Worm (Caenorhabditis elegans) whole organism, late embryonic: ENCODE results near the gene sru-15.

Source experiments
- F13H6.1 ChIP-seq: sonication (generic microtip); optimal IDR thresholded peaks from 2 replicates; lab custom pipeline; 2016; ENCODE audit warnings: missing genetic modification characterization, missing compliant biosample characterization
- Y22D7AL.16 ChIP-seq: sonication (generic microtip); optimal IDR thresholded peaks from 2 replicates; lab custom pipeline; 2016; ENCODE audit warnings: missing genetic modification characterization, missing compliant biosample characterization
- ceh-2 ChIP-seq: sonication (generic microtip); optimal IDR thresholded peaks from 2 replicates; lab custom pipeline; 2016; ENCODE audit warnings: missing genotype, missing genetic modification characterization, missing compliant biosample characterization
- ceh-24 ChIP-seq: sonication (generic microtip); optimal IDR thresholded peaks from 2 replicates; lab custom pipeline; 2016; ENCODE audit warnings: mild to moderate bottlenecking, missing genetic modification characterization, missing compliant biosample characterization
- dmd-4 ChIP-seq: sonication (generic microtip); optimal IDR thresholded peaks from 2 replicates; lab custom pipeline; 2016; ENCODE audit warnings: borderline replicate concordance, missing genetic modification characterization, missing compliant biosample characterization
- dve-1 ChIP-seq: sonication (generic microtip); optimal IDR thresholded peaks from 2 replicates; lab custom pipeline; 2017; ENCODE audit warnings: antibody characterized with exemption, mild to moderate bottlenecking, missing genetic modification characterization, missing compliant biosample characterization
- elt-2 ChIP-seq: sonication (generic microtip); optimal IDR thresholded peaks from 2 replicates; lab custom pipeline; 2016; ENCODE audit warnings: missing genetic modification reagents, missing genetic modification characterization, missing compliant biosample characterization
- ets-4 ChIP-seq: sonication (generic microtip); optimal IDR thresholded peaks from 2 replicates; lab custom pipeline; 2016; ENCODE audit warnings: missing genetic modification characterization, missing compliant biosample characterization
- eyg-1 ChIP-seq: sonication (generic microtip); optimal IDR thresholded peaks from 2 replicates; lab custom pipeline; 2016; ENCODE audit warnings: missing genotype, missing genetic modification characterization, missing compliant biosample characterization
- fkh-10 ChIP-seq: fragments of 150-350 bp; optimal IDR thresholded peaks from 2 replicates; lab custom pipeline; 2014; ENCODE audit warnings: missing biosample characterization, missing genetic modification reagents, missing genetic modification characterization
- gmeb-2 ChIP-seq: sonication (generic microtip); optimal IDR thresholded peaks from 2 replicates; lab custom pipeline; 2016; ENCODE audit warnings: missing genetic modification characterization, inconsistent platforms, missing compliant biosample characterization
- hlh-13 ChIP-seq: fragments of 200-800 bp; sonication (Bioruptor generic); optimal IDR thresholded peaks from 2 replicates; lab custom pipeline; 2018; ENCODE audit warnings: mild to moderate bottlenecking, missing genetic modification characterization, missing compliant biosample characterization
- hlh-15 ChIP-seq: sonication (generic microtip); optimal IDR thresholded peaks from 2 replicates; lab custom pipeline; 2016; ENCODE audit warnings: missing genetic modification characterization, missing compliant biosample characterization
- hlh-8 ChIP-seq: sonication (generic microtip); optimal IDR thresholded peaks from 2 replicates; lab custom pipeline; 2016; ENCODE audit warnings: missing genotype, missing genetic modification characterization, missing compliant biosample characterization
- lim-6 ChIP-seq: sonication (generic microtip); optimal IDR thresholded peaks from 2 replicates; lab custom pipeline; 2016; ENCODE audit warnings: missing genetic modification characterization, missing compliant biosample characterization
- nfya-1 ChIP-seq: sonication (generic microtip); optimal IDR thresholded peaks from 2 replicates; lab custom pipeline; 2017; ENCODE audit warnings: missing genetic modification characterization, mild to moderate bottlenecking, missing compliant biosample characterization, antibody characterized with exemption, moderate library complexity
- nhr-11 ChIP-seq: fragments of 150-350 bp; optimal IDR thresholded peaks from 2 replicates; lab custom pipeline; 2014; ENCODE audit warnings: missing biosample characterization, missing genetic modification characterization
- pha-2 ChIP-seq: sonication (generic microtip); optimal IDR thresholded peaks from 2 replicates; lab custom pipeline; 2017; ENCODE audit warnings: mild to moderate bottlenecking, missing genetic modification characterization, missing compliant biosample characterization
- pqm-1 ChIP-seq: sonication (generic microtip); optimal IDR thresholded peaks from 2 replicates; lab custom pipeline; 2016; ENCODE audit warnings: missing genetic modification characterization, missing compliant biosample characterization
- pros-1 ChIP-seq: fragments of 150-350 bp; optimal IDR thresholded peaks from 2 replicates; lab custom pipeline; 2014; ENCODE audit warnings: missing biosample characterization, missing genetic modification reagents, missing genetic modification characterization
- rnt-1 ChIP-seq: sonication (generic microtip); optimal IDR thresholded peaks from 2 replicates; lab custom pipeline; 2016; ENCODE audit warnings: missing genetic modification characterization, missing compliant biosample characterization
- sdc-2 ChIP-seq: sonication (generic microtip); optimal IDR thresholded peaks from 2 replicates; lab custom pipeline; 2016; ENCODE audit warnings: missing genotype, missing genetic modification characterization, missing compliant biosample characterization
- sox-4 ChIP-seq: sonication (generic microtip); optimal IDR thresholded peaks from 2 replicates; lab custom pipeline; 2017; ENCODE audit warnings: mild to moderate bottlenecking, missing genetic modification characterization, inconsistent platforms, missing compliant biosample characterization
- tbx-7 ChIP-seq: sonication (generic microtip); optimal IDR thresholded peaks from 2 replicates; lab custom pipeline; 2016; ENCODE audit warnings: missing genotype, missing genetic modification characterization, missing compliant biosample characterization
- unc-42 ChIP-seq: sonication (generic microtip); optimal IDR thresholded peaks from 2 replicates; lab custom pipeline; 2016; ENCODE audit warnings: missing genotype, missing genetic modification characterization, missing compliant biosample characterization
- unc-55 ChIP-seq: sonication (generic microtip); optimal IDR thresholded peaks from 2 replicates; lab custom pipeline; 2017; ENCODE audit warnings: missing biosample characterization, missing genetic modification reagents, missing genetic modification characterization
- unc-86 ChIP-seq: sonication (generic microtip); optimal IDR thresholded peaks from 2 replicates; lab custom pipeline; 2016; ENCODE audit warnings: missing genetic modification characterization, missing compliant biosample characterization
- ztf-16 ChIP-seq: sonication (generic microtip); optimal IDR thresholded peaks from 2 replicates; lab custom pipeline; 2017; ENCODE audit warnings: missing genetic modification characterization, missing compliant biosample characterization

sru-15 gene

ce11 chrIV:17440417-17440816 lies 44.4 kb downstream of the sru-15 start, which contains the start of gene F08A7.1:
F08A7.1 (plus strand) TSS chrIV:17440607.
- TF ChIP-seq ets-4 (tag; lab: Kevin White, UChicago): no peak
- TF ChIP-seq dmd-4 (tag; lab: Kevin White, UChicago): no peak
- TF ChIP-seq lim-6 (tag; lab: Kevin White, UChicago): no peak
- no peak for TF ChIP-seq F13H6.1 (tag; lab: Kevin White, UChicago)
- TF ChIP-seq eyg-1 (tag; lab: Kevin White, UChicago): no peak
- no peak for TF ChIP-seq hlh-13 (GFP tag; lab: Kevin White, UChicago)
- TF ChIP-seq pros-1 (tag; lab: Kevin White, UChicago): no peak
- no peak for TF ChIP-seq Y22D7AL.16 (tag; lab: Kevin White, UChicago)
- TF ChIP-seq ceh-24 (tag; lab: Kevin White, UChicago): no peak
- no peak for TF ChIP-seq sdc-2 (tag; lab: Kevin White, UChicago)
- no peak for TF ChIP-seq rnt-1
- no peak for TF ChIP-seq nfya-1 (tag; lab: Kevin White, UChicago)
- TF ChIP-seq, all 69 proteins: peak for 0

ce11 chrIV:17441260-17441659 lies 45.2 kb downstream of the sru-15 start:
- TF ChIP-seq hlh-15 (no peak), dve-1 (tag; lab: Kevin White, UChicago) (no peak), unc-42 (no peak), fkh-10 (GFP tag; lab: Kevin White, UChicago) (no peak), unc-55 (GFP tag; lab: Kevin White, UChicago) (no peak), elt-2 (tag; lab: Kevin White, UChicago) (no peak), ztf-16 (tag; lab: Kevin White, UChicago) (no peak), pqm-1 (tag; lab: Kevin White, UChicago) (no peak), unc-86 (no peak), tbx-7 (tag; lab: Kevin White, UChicago) (no peak), eyg-1 (tag; lab: Kevin White, UChicago) (no peak), nhr-11 (tag; lab: Kevin White, UChicago) (no peak)

ce11 chrIV:17442503-17442902 lies 46.5 kb downstream of the sru-15 start, which contains the start of gene F11E6.11:
F11E6.11 (plus strand) TSS chrIV:17442827.
- TF ChIP-seq dve-1 (tag; lab: Kevin White, UChicago) (no peak), dmd-4 (tag; lab: Kevin White, UChicago) (no peak), sox-4 (tag; lab: Kevin White, UChicago) (no peak), pha-2 (no peak), unc-55 (GFP tag; lab: Kevin White, UChicago) (no peak), eyg-1 (tag; lab: Kevin White, UChicago) (no peak), hlh-8 (tag; lab: Kevin White, UChicago) (no peak), ceh-2 (tag; lab: Kevin White, UChicago) (no peak), unc-86 (no peak), hlh-15 (no peak), gmeb-2 (no peak)
